Fruit fly (Drosophila melanogaster): ENCODE measurements around the gene CG9500.

- TF ChIP-seq sens-2 (GFP tag; IDR thresholded peaks at IDR 0.05) (no peak), h (optimal IDR thresholded peaks at IDR 0.05) (no peak), twi (tag; optimal IDR thresholded peaks at IDR 0.05) (no peak), dan (GFP tag; IDR thresholded peaks at IDR 0.05) (no peak), Ptx1 (GFP tag; IDR thresholded peaks at IDR 0.05) (peak; percentile 59), org-1 (GFP tag; optimal IDR thresholded peaks at IDR 0.05) (no peak), wor (GFP tag; IDR thresholded peaks at IDR 0.05) (no peak), pho (GFP tag; optimal IDR thresholded peaks at IDR 0.05) (no peak)
Observed at dm6 chr2L:6323536-6324385, 34.4 kb downstream of the CG9500 start, which contains the start of gene PDZ-GEF.

Measured in whole organism, embryonic.